Worm (Caenorhabditis elegans) whole organism, mixed stage, embryonic: ENCODE data around the gene oac-50.

Source experiments
- elt-1 ChIP-seq: sonication (generic microtip); optimal IDR thresholded peaks from 2 replicates; lab custom pipeline; 2017; ENCODE audit warnings: missing genetic modification characterization, mild to moderate bottlenecking, missing compliant biosample characterization, antibody characterized with exemption, moderate library complexity, borderline replicate concordance; ENCODE audit not compliant: insufficient read depth
- lin-13 ChIP-seq: fragments of 150-350 bp; optimal IDR thresholded peaks from 2 replicates; lab custom pipeline; 2014; ENCODE audit warnings: missing biosample characterization, missing genetic modification characterization
- snpc-4 ChIP-seq: fragments of 150-350 bp; optimal IDR thresholded peaks from 2 replicates; lab custom pipeline; 2014; ENCODE audit warnings: missing biosample characterization, missing genetic modification characterization

ce11 chrV:9033267-9033666 lies 40.1 kb downstream of the oac-50 start, which contains the start of gene C25E10.4:
- no peak for TF ChIP-seq lin-13
- no peak for TF ChIP-seq elt-1 (tag; lab: Kevin White, UChicago)
- TF ChIP-seq snpc-4, result no peak
